Worm (Caenorhabditis elegans): Measurements from ENCODE around the gene spp-13.

ce11 chrX:8444922-8445321 lies 26.6 kb upstream of the spp-13 start:
- TF ChIP-seq pha-4 (tag; optimal IDR thresholded peaks at IDR 0.05) (no peak), lin-13 (tag; optimal IDR thresholded peaks at IDR 0.05) (no peak), snpc-4 (tag; optimal IDR thresholded peaks at IDR 0.05) (no peak), ham-2 (GFP tag; optimal IDR thresholded peaks at IDR 0.05) (no peak), blmp-1 (tag; optimal IDR thresholded peaks at IDR 0.05) (no peak), nhr-76 (tag; optimal IDR thresholded peaks at IDR 0.05) (no peak)
